Fruit fly (Drosophila melanogaster) whole organism, embryonic: ENCODE measurements around the gene ast.

ENCODE experiments used
- B-H1 ChIP-seq: fragments of 200-800 bp; sonication (Bioruptor generic); IDR thresholded peaks from 3 replicates; pipeline ENCODE4 v1.3.6; 2022; ENCODE audit warnings: missing biosample characterization, missing genetic modification characterization
- Bgb ChIP-seq: fragments of 200-800 bp; sonication (Bioruptor generic); IDR thresholded peaks from 2 replicates; pipeline ENCODE4 v1.3.6; 2022; ENCODE audit warnings: missing biosample characterization, missing genetic modification characterization; ENCODE audit not compliant: partially characterized antibody
- Bteb2 ChIP-seq: fragments of 200-800 bp; sonication (Bioruptor generic); optimal IDR thresholded peaks from 2 replicates; lab custom pipeline; 2016; ENCODE audit warnings: missing biosample characterization, missing genetic modification characterization
- C15 ChIP-seq: fragments of 200-800 bp; sonication (Bioruptor generic); IDR thresholded peaks from 3 replicates; pipeline ENCODE4 v1.3.6; 2022; ENCODE audit warnings: missing biosample characterization, missing genetic modification characterization
- CG10209 ChIP-seq: fragments of 200-800 bp; sonication (Bioruptor generic); optimal IDR thresholded peaks from 3 replicates; lab custom pipeline; 2017; ENCODE audit warnings: missing biosample characterization, mild to moderate bottlenecking, missing genetic modification characterization, missing genetic modification reagents
- CG11560 ChIP-seq: fragments of 200-800 bp; sonication (Bioruptor generic); IDR thresholded peaks from 3 replicates; pipeline ENCODE4 v1.3.6; 2022; ENCODE audit warnings: missing biosample characterization, missing genetic modification characterization
- CG12299 ChIP-seq: fragments of 200-800 bp; sonication (Bioruptor generic); optimal IDR thresholded peaks from 2 replicates; lab custom pipeline; 2018; ENCODE audit warnings: missing biosample characterization, mild to moderate bottlenecking, missing genetic modification characterization
- CG13287 ChIP-seq: fragments of 200-800 bp; sonication (Bioruptor generic); IDR thresholded peaks from 2 replicates; pipeline ENCODE4 v1.3.6; 2022; ENCODE audit warnings: missing biosample characterization, missing genetic modification characterization; ENCODE audit not compliant: partially characterized antibody
- CG17568 ChIP-seq: fragments of 200-800 bp; sonication (Bioruptor generic); optimal IDR thresholded peaks from 2 replicates; lab custom pipeline; 2018; ENCODE audit warnings: missing biosample characterization, mild to moderate bottlenecking, missing genetic modification characterization, moderate library complexity
- CG1792 ChIP-seq: fragments of 200-800 bp; sonication (Bioruptor generic); optimal IDR thresholded peaks from 2 replicates; lab custom pipeline; 2016; ENCODE audit warnings: missing biosample characterization, missing genetic modification characterization
- CG42726 ChIP-seq: fragments of 200-800 bp; sonication (Bioruptor generic); IDR thresholded peaks from 2 replicates; pipeline ENCODE4 v1.3.6; 2022; ENCODE audit warnings: missing biosample characterization, missing genetic modification characterization; ENCODE audit not compliant: partially characterized antibody
- CG5953 ChIP-seq: fragments of 200-800 bp; sonication (Bioruptor generic); IDR thresholded peaks from 2 replicates; pipeline ENCODE4 v1.3.6; 2022; ENCODE audit warnings: missing biosample characterization, missing genetic modification characterization
- CG6683 ChIP-seq: fragments of 200-800 bp; sonication (Bioruptor generic); optimal IDR thresholded peaks from 2 replicates; lab custom pipeline; 2017; ENCODE audit warnings: missing biosample characterization, mild to moderate bottlenecking, missing genetic modification characterization, missing genetic modification reagents
- CG8290 ChIP-seq, 3 experiments: fragments of 200-800 bp; sonication (Bioruptor generic); optimal IDR thresholded peaks; 2 replicates each; lab custom pipeline; 2016 to 2019; ENCODE audit warnings: missing biosample characterization in 3 of 3, missing genetic modification characterization in 3 of 3, mild to moderate bottlenecking in 2 of 3, moderate library complexity in 1 of 3
- HHEX ChIP-seq: fragments of 200-800 bp; sonication (Bioruptor generic); optimal IDR thresholded peaks from 3 replicates; lab custom pipeline; 2017; ENCODE audit warnings: missing biosample characterization, mild to moderate bottlenecking, missing genetic modification characterization, missing genetic modification reagents
- HLHmδ ChIP-seq: fragments of 200-800 bp; sonication (Bioruptor generic); optimal IDR thresholded peaks from 2 replicates; lab custom pipeline; 2018; ENCODE audit warnings: missing biosample characterization, mild to moderate bottlenecking, missing genetic modification characterization, moderate library complexity
- Hmr ChIP-seq: fragments of 200-800 bp; sonication (Bioruptor generic); optimal IDR thresholded peaks from 3 replicates; lab custom pipeline; 2017; ENCODE audit warnings: mild to moderate bottlenecking, missing biosample characterization, missing genetic modification reagents, missing genetic modification characterization
- NC2α ChIP-seq: fragments of 200-800 bp; sonication (Bioruptor generic); optimal IDR thresholded peaks from 2 replicates; lab custom pipeline; 2016; ENCODE audit warnings: missing biosample characterization, missing genetic modification characterization
- Ravus ChIP-seq: fragments of 200-800 bp; sonication (Bioruptor generic); IDR thresholded peaks from 2 replicates; pipeline ENCODE4 v1.3.6; 2022; ENCODE audit warnings: missing biosample characterization, missing genetic modification characterization
- Rx ChIP-seq: fragments of 200-800 bp; sonication (Bioruptor generic); IDR thresholded peaks from 2 replicates; pipeline ENCODE4 v1.3.6; 2022; ENCODE audit warnings: missing biosample characterization, missing genetic modification characterization
- Six4 ChIP-seq: fragments of 200-800 bp; sonication (Bioruptor generic); optimal IDR thresholded peaks from 2 replicates; lab custom pipeline; 2016; ENCODE audit warnings: missing biosample characterization, missing genetic modification characterization
- Xrp1 ChIP-seq: fragments of 200-800 bp; sonication (Bioruptor generic); IDR thresholded peaks from 2 replicates; pipeline ENCODE4 v1.3.6; 2022; ENCODE audit warnings: missing biosample characterization, missing genetic modification characterization
- ash1 ChIP-seq: fragments of 200-800 bp; sonication (Bioruptor generic); optimal IDR thresholded peaks from 2 replicates; lab custom pipeline; 2018; ENCODE audit warnings: missing biosample characterization, mild to moderate bottlenecking, missing genetic modification characterization
- bbx ChIP-seq: fragments of 200-800 bp; sonication (Bioruptor generic); IDR thresholded peaks from 2 replicates; pipeline ENCODE4 v1.3.6; 2022; ENCODE audit warnings: missing biosample characterization, missing genetic modification characterization; ENCODE audit not compliant: partially characterized antibody
- btn ChIP-seq: fragments of 200-800 bp; sonication (Bioruptor generic); optimal IDR thresholded peaks from 2 replicates; lab custom pipeline; 2016; ENCODE audit warnings: missing biosample characterization, missing genetic modification characterization
- cas ChIP-seq: fragments of 200-800 bp; sonication (Bioruptor generic); IDR thresholded peaks from 2 replicates; pipeline ENCODE4 v1.3.6; 2022; ENCODE audit warnings: missing biosample characterization, missing genetic modification characterization
- chn ChIP-seq: fragments of 200-800 bp; sonication (Bioruptor generic); optimal IDR thresholded peaks from 2 replicates; lab custom pipeline; 2016; ENCODE audit warnings: missing biosample characterization, missing genetic modification characterization
- crp ChIP-seq, 2 experiments: fragments of 200-800 bp; sonication (Bioruptor generic); optimal IDR thresholded peaks; 2 replicates in 1 of 2; 3 replicates in 1 of 2; lab custom pipeline; 2017; ENCODE audit warnings: missing biosample characterization in 2 of 2, missing genetic modification characterization in 2 of 2, mild to moderate bottlenecking in 1 of 2, moderate library complexity in 1 of 2
- emc ChIP-seq: fragments of 200-800 bp; sonication (Bioruptor generic); optimal IDR thresholded peaks from 2 replicates; lab custom pipeline; 2016; ENCODE audit warnings: missing biosample characterization, missing genetic modification characterization
- eve ChIP-seq, 2 experiments: fragments of >200 bp; optimal IDR thresholded peaks; 2 replicates each; lab custom pipeline; 2017; ENCODE audit warnings: missing biosample characterization in 2 of 2, missing genetic modification characterization in 2 of 2
- fru ChIP-seq: fragments of >200 bp; optimal IDR thresholded peaks from 2 replicates; lab custom pipeline; 2017
- h ChIP-seq: fragments of >200 bp; optimal IDR thresholded peaks from 2 replicates; lab custom pipeline; 2017
- klu ChIP-seq: fragments of 200-800 bp; sonication (Bioruptor generic); IDR thresholded peaks from 2 replicates; pipeline ENCODE4 v1.3.6; 2022; ENCODE audit warnings: missing biosample characterization, missing genetic modification characterization
- nau ChIP-seq: fragments of 200-800 bp; sonication (Bioruptor generic); optimal IDR thresholded peaks from 3 replicates; lab custom pipeline; 2017; ENCODE audit warnings: missing biosample characterization, mild to moderate bottlenecking, missing genetic modification characterization, missing genetic modification reagents
- pfk ChIP-seq: fragments of 200-800 bp; sonication (Bioruptor generic); optimal IDR thresholded peaks from 2 replicates; lab custom pipeline; 2018; ENCODE audit warnings: missing biosample characterization, mild to moderate bottlenecking, missing genetic modification characterization, moderate library complexity
- phol ChIP-seq: fragments of 200-800 bp; sonication (Bioruptor generic); optimal IDR thresholded peaks from 3 replicates; lab custom pipeline; 2018; ENCODE audit warnings: missing biosample characterization, mild to moderate bottlenecking, missing genetic modification characterization, moderate library complexity
- pnt ChIP-seq: fragments of 200-800 bp; sonication (Bioruptor generic); optimal IDR thresholded peaks from 3 replicates; lab custom pipeline; 2016; ENCODE audit warnings: missing biosample characterization, missing genetic modification characterization
- ranshi ChIP-seq: fragments of 200-800 bp; sonication (Bioruptor generic); IDR thresholded peaks from 2 replicates; pipeline ENCODE4 v1.3.6; 2022; ENCODE audit warnings: missing biosample characterization, missing genetic modification characterization
- run ChIP-seq: fragments of 200-800 bp; sonication (Bioruptor generic); optimal IDR thresholded peaks from 3 replicates; lab custom pipeline; 2018; ENCODE audit warnings: missing biosample characterization, mild to moderate bottlenecking, missing genetic modification characterization
- salm ChIP-seq: fragments of 200-800 bp; sonication (Bioruptor generic); optimal IDR thresholded peaks from 2 replicates; lab custom pipeline; 2018; ENCODE audit warnings: missing biosample characterization, mild to moderate bottlenecking, missing genetic modification characterization
- ssp ChIP-seq: fragments of 200-800 bp; sonication (Bioruptor generic); IDR thresholded peaks from 2 replicates; pipeline ENCODE4 v1.3.6; 2022; ENCODE audit warnings: missing biosample characterization, missing genetic modification characterization
- tio ChIP-seq: fragments of 200-800 bp; sonication (Bioruptor generic); optimal IDR thresholded peaks from 2 replicates; lab custom pipeline; 2017; ENCODE audit warnings: missing biosample characterization, missing genetic modification characterization, inconsistent platforms
- unpg ChIP-seq: fragments of 200-800 bp; sonication (Bioruptor generic); optimal IDR thresholded peaks from 3 replicates; lab custom pipeline; 2018; ENCODE audit warnings: missing biosample characterization, mild to moderate bottlenecking, missing genetic modification characterization, moderate library complexity
- yki ChIP-seq: fragments of >200 bp; optimal IDR thresholded peaks from 3 replicates; lab custom pipeline; 2018

The ast gene

dm6 chr2L:1062473-1063363 lies 15.0 kb upstream of the ast start (continued):
- TF ChIP-seq emc (GFP tag; lab: Kevin White, UChicago) (no peak), NC2α (no peak), nau (no peak), Xrp1 (GFP tag; lab: Robert Waterston, UW) (peak; percentile 58), chn (GFP tag; lab: Kevin White, UChicago) (no peak), CG5953 (GFP tag; lab: Robert Waterston, UW) (no peak), Six4 (GFP tag; lab: Kevin White, UChicago) (peak; percentile 32), B-H1 (no peak), CG8290 (GFP tag; optimal IDR thresholded peaks at IDR 0.05; lab: Kevin White, UChicago) (peak; percentile 6), CG8290 (tag; optimal IDR thresholded peaks at IDR 0.05; lab: Kevin White, UChicago) (no peak), CG6683 (GFP tag; lab: Kevin White, UChicago) (no peak), CG1792 (GFP tag; lab: Kevin White, UChicago) (no peak), bbx (GFP tag; lab: Robert Waterston, UW) (no peak), eve (GFP tag; optimal IDR thresholded peaks at IDR 0.05; lab: Kevin White, UChicago) (no peak), yki (lab: Kevin White, UChicago) (no peak), Ravus (GFP tag; lab: Robert Waterston, UW) (no peak), cas (GFP tag; lab: Robert Waterston, UW) (no peak), HLHmδ (GFP tag; lab: Kevin White, UChicago) (no peak), pnt (GFP tag; lab: Kevin White, UChicago) (peak; percentile 27), klu (no peak), ssp (GFP tag; lab: Robert Waterston, UW) (no peak), CG42726 (GFP tag; lab: Robert Waterston, UW) (no peak), ranshi (GFP tag; lab: Robert Waterston, UW) (peak; percentile 31; the same call in 1 of the 2 replicates), C15 (no peak), Bgb (no peak), crp (GFP tag; optimal IDR thresholded peaks at IDR 0.05; lab: Kevin White, UChicago) (no peak), run (tag; lab: Kevin White, UChicago) (no peak), tio (peak; percentile 45), CG13287 (no peak), Hmr (GFP tag; lab: Kevin White, UChicago) (no peak), CG11560 (tag; lab: Robert Waterston, UW) (no peak), Bteb2 (GFP tag; lab: Kevin White, UChicago) (no peak), h (lab: Kevin White, UChicago) (no peak), salm (tag; lab: Kevin White, UChicago) (no peak), pfk (GFP tag; lab: Kevin White, UChicago) (no peak), CG12299 (tag; lab: Kevin White, UChicago) (no peak), CG10209 (GFP tag; lab: Kevin White, UChicago) (peak; percentile 58), HHEX (no peak), fru (lab: Kevin White, UChicago) (no peak), CG17568 (no peak), Rx (GFP tag; lab: Robert Waterston, UW) (no peak), phol (tag; lab: Kevin White, UChicago) (peak; percentile 74), unpg (GFP tag; lab: Kevin White, UChicago) (peak; percentile 59), ash1 (no peak), btn (no peak)
